Worm (Caenorhabditis elegans): Measurements from ENCODE around the gene F13B6.3.

ce11 chrIV:7424198-7424597, 41.6 kb downstream of the F13B6.3 start, which contains the start of gene unc-82:
- no peak for TF ChIP-seq lsy-2 (tag; optimal IDR thresholded peaks at IDR 0.05)
- no peak for TF ChIP-seq elt-1 (tag; optimal IDR thresholded peaks at IDR 0.05)
- TF ChIP-seq fos-1 (tag; optimal IDR thresholded peaks at IDR 0.05): no peak
- TF ChIP-seq nhr-10 (tag; optimal IDR thresholded peaks at IDR 0.05): no peak
- TF ChIP-seq nhr-129 (tag; optimal IDR thresholded peaks at IDR 0.05): no peak
- no peak for TF ChIP-seq skn-1 (tag; optimal IDR thresholded peaks at IDR 0.05)
- TF ChIP-seq nhr-12 (tag; optimal IDR thresholded peaks at IDR 0.05): no peak
- no peak for TF ChIP-seq aly-2 (tag; optimal IDR thresholded peaks at IDR 0.05)

Data from whole organism, L2 larva.